Worm (Caenorhabditis elegans): ENCODE measurements around the gene pfd-1.

ce11 chrIV:11159886-11160285 is 10.0 kb downstream of the pfd-1 start, which contains the start of gene mboa-4:
- TF ChIP-seq pha-4 (tag; optimal IDR thresholded peaks at IDR 0.05) (no peak), unc-55 (GFP tag; optimal IDR thresholded peaks at IDR 0.05) (no peak), odd-2 (tag; optimal IDR thresholded peaks at IDR 0.05) (no peak), dve-1 (tag; optimal IDR thresholded peaks at IDR 0.05) (no peak), rnt-1 (tag; optimal IDR thresholded peaks at IDR 0.05) (no peak), npax-4 (tag; optimal IDR thresholded peaks at IDR 0.05) (no peak), pag-3 (tag; optimal IDR thresholded peaks at IDR 0.05; ENCODE audit: borderline replicate concordance) (no peak), fax-1 (tag; optimal IDR thresholded peaks at IDR 0.05) (no peak), pat-9 (tag; optimal IDR thresholded peaks at IDR 0.05) (no peak), elt-2 (tag; optimal IDR thresholded peaks at IDR 0.05) (no peak), ama-1 (optimal IDR thresholded peaks at IDR 0.05) (no peak), nhr-11 (tag; optimal IDR thresholded peaks at IDR 0.05) (no peak)

Measured in whole organism, late embryonic.